Worm (Caenorhabditis elegans) whole organism, L4 larva: ENCODE results near the gene C15B12.8.
A peak's percentile ranks its signal among the peaks of the same experiment; 100 is the strongest.

Experiments used
- D1046.2 ChIP-seq: fragments of 200-800 bp; sonication (Bioruptor generic); IDR thresholded peaks from 2 replicates; pipeline ENCODE4 v1.3.6; 2022; ENCODE audit warnings: missing genetic modification characterization, missing compliant biosample characterization
- F10B5.3 ChIP-seq: sonication (generic microtip); optimal IDR thresholded peaks from 2 replicates; lab custom pipeline; 2016; ENCODE audit warnings: mild to moderate bottlenecking, missing genetic modification characterization, missing compliant biosample characterization
- F26F4.8 ChIP-seq: fragments of 200-800 bp; sonication (Bioruptor generic); conservative IDR thresholded peaks from 2 replicates; pipeline ENCODE4 v1.3.6; 2022; ENCODE audit warnings: missing genetic modification characterization, missing compliant biosample characterization
- F49E8.2 ChIP-seq: sonication (generic microtip); optimal IDR thresholded peaks from 2 replicates; lab custom pipeline; 2016; ENCODE audit warnings: missing compliant biosample characterization, mild to moderate bottlenecking, missing genetic modification characterization, borderline replicate concordance
- R02D3.7 ChIP-seq: fragments of 150-350 bp; sonication (generic microtip); optimal IDR thresholded peaks from 3 replicates; lab custom pipeline; 2014; ENCODE audit warnings: missing biosample characterization, missing genetic modification characterization
- T20F7.1 ChIP-seq: fragments of 200-800 bp; sonication (Bioruptor generic); optimal IDR thresholded peaks from 2 replicates; lab custom pipeline; 2018; ENCODE audit warnings: mild to moderate bottlenecking, missing genetic modification characterization, missing compliant biosample characterization
- Y5F2A.4 ChIP-seq: fragments of 200-800 bp; sonication (Bioruptor generic); optimal IDR thresholded peaks from 2 replicates; lab custom pipeline; 2018; ENCODE audit warnings: mild to moderate bottlenecking, missing genetic modification characterization, missing compliant biosample characterization
- Y75B8A.6 ChIP-seq: fragments of 200-800 bp; sonication (Bioruptor generic); IDR thresholded peaks from 2 replicates; pipeline ENCODE4 v1.3.6; 2022; ENCODE audit warnings: missing genetic modification reagents, missing genetic modification characterization, missing compliant biosample characterization
- ZK546.5 ChIP-seq, 2 experiments: sonication (generic microtip); optimal IDR thresholded peaks; 2 replicates each; lab custom pipeline; 2017; ENCODE audit warnings: missing biosample characterization in 2 of 2, missing genetic modification characterization in 2 of 2
- ama-1 ChIP-seq: fragments of 150-350 bp; optimal IDR thresholded peaks from 2 replicates; lab custom pipeline; 2014; ENCODE audit warnings: inconsistent platforms, mixed read lengths
- arid-1 ChIP-seq: fragments of 200-800 bp; sonication (Bioruptor generic); conservative IDR thresholded peaks from 2 replicates; pipeline ENCODE4 v1.3.6; 2022; ENCODE audit warnings: missing genetic modification reagents, missing genetic modification characterization, missing compliant biosample characterization
- attf-4 ChIP-seq: sonication (generic microtip); optimal IDR thresholded peaks from 3 replicates; lab custom pipeline; 2017; ENCODE audit warnings: missing biosample characterization, missing genetic modification characterization
- ceh-28 ChIP-seq: fragments of 150-350 bp; optimal IDR thresholded peaks from 2 replicates; lab custom pipeline; 2014; ENCODE audit warnings: missing biosample characterization, missing genetic modification reagents, missing genetic modification characterization
- ceh-44 ChIP-seq: fragments of 200-800 bp; sonication (Bioruptor generic); IDR thresholded peaks from 2 replicates; pipeline ENCODE4 v1.3.6; 2022; ENCODE audit warnings: missing genetic modification reagents, missing genetic modification characterization, missing compliant biosample characterization
- ceh-62 ChIP-seq: sonication (generic microtip); optimal IDR thresholded peaks from 2 replicates; lab custom pipeline; 2017; ENCODE audit warnings: missing biosample characterization, missing genetic modification characterization
- cey-2 ChIP-seq: sonication (generic microtip); optimal IDR thresholded peaks from 3 replicates; lab custom pipeline; 2017; ENCODE audit warnings: missing genetic modification characterization, mild to moderate bottlenecking, missing compliant biosample characterization, antibody characterized with exemption, borderline replicate concordance; ENCODE audit not compliant: insufficient read depth
- ctbp-1 ChIP-seq: fragments of 200-800 bp; sonication (Bioruptor generic); IDR thresholded peaks from 2 replicates; pipeline ENCODE4 v1.3.6; 2022; ENCODE audit warnings: missing genetic modification reagents, missing genetic modification characterization, missing compliant biosample characterization
- daf-16 ChIP-seq, 3 experiments: sonication (generic microtip); optimal IDR thresholded peaks; 2 replicates each; lab custom pipeline; 2016 to 2017; ENCODE audit warnings: missing genetic modification characterization in 3 of 3, missing genetic modification reagents in 3 of 3, mild to moderate bottlenecking in 2 of 3, missing compliant biosample characterization in 2 of 3, missing biosample characterization in 1 of 3, moderate library complexity in 1 of 3
- daf-8 ChIP-seq: fragments of 200-800 bp; sonication (Bioruptor generic); IDR thresholded peaks from 2 replicates; pipeline ENCODE4 v1.3.6; 2022; ENCODE audit warnings: missing genetic modification characterization, missing compliant biosample characterization
- dmd-9 ChIP-seq: fragments of 200-800 bp; sonication (Bioruptor generic); IDR thresholded peaks from 2 replicates; pipeline ENCODE4 v1.3.6; 2022; ENCODE audit warnings: missing genetic modification reagents, missing genetic modification characterization, missing compliant biosample characterization
- dpl-1 ChIP-seq: fragments of 150-350 bp; optimal IDR thresholded peaks from 2 replicates; lab custom pipeline; 2014; ENCODE audit warnings: missing biosample characterization, missing genetic modification reagents, missing genetic modification characterization
- duxl-1 ChIP-seq: sonication (generic microtip); optimal IDR thresholded peaks from 2 replicates; lab custom pipeline; 2016; ENCODE audit warnings: mild to moderate bottlenecking, missing genetic modification characterization, moderate library complexity, missing compliant biosample characterization; ENCODE audit not compliant: poor library complexity
- dve-1 ChIP-seq: sonication (generic microtip); optimal IDR thresholded peaks from 2 replicates; lab custom pipeline; 2017; ENCODE audit warnings: antibody characterized with exemption, mild to moderate bottlenecking, missing genetic modification characterization, missing compliant biosample characterization; ENCODE audit not compliant: insufficient read depth
- fos-1 ChIP-seq: fragments of 150-350 bp; optimal IDR thresholded peaks from 2 replicates; lab custom pipeline; 2014; ENCODE audit warnings: missing biosample characterization, missing genetic modification characterization
- hlh-30 ChIP-seq: sonication (generic microtip); optimal IDR thresholded peaks from 2 replicates; lab custom pipeline; 2017; ENCODE audit warnings: antibody characterized with exemption, mild to moderate bottlenecking, missing genetic modification characterization, missing compliant biosample characterization; ENCODE audit not compliant: insufficient read depth
- lin-13 ChIP-seq: fragments of 150-350 bp; optimal IDR thresholded peaks from 2 replicates; lab custom pipeline; 2014; ENCODE audit warnings: missing biosample characterization, missing genetic modification reagents, missing genetic modification characterization
- lin-15B ChIP-seq: fragments of 150-350 bp; sonication (generic microtip); optimal IDR thresholded peaks from 3 replicates; lab custom pipeline; 2014; ENCODE audit warnings: missing biosample characterization, missing genetic modification characterization
- lin-29 ChIP-seq: fragments of 200-800 bp; sonication (Bioruptor generic); IDR thresholded peaks from 2 replicates; pipeline ENCODE4 v1.3.6; 2022; ENCODE audit warnings: missing genetic modification reagents, missing genetic modification characterization, missing compliant biosample characterization
- lin-39 ChIP-seq: fragments of 150-350 bp; optimal IDR thresholded peaks from 2 replicates; lab custom pipeline; 2014; ENCODE audit warnings: missing biosample characterization, missing genetic modification reagents, missing genetic modification characterization
- lir-3 ChIP-seq: sonication (generic microtip); optimal IDR thresholded peaks from 2 replicates; lab custom pipeline; 2016; ENCODE audit warnings: mild to moderate bottlenecking, missing genetic modification characterization, missing compliant biosample characterization
- madf-5 ChIP-seq, 2 experiments: fragments of 200-800 bp; sonication (Bioruptor generic); IDR thresholded peaks; 2 replicates each; pipeline ENCODE4 v1.3.6; 2022; ENCODE audit warnings: missing compliant biosample characterization in 2 of 2, missing genetic modification characterization in 2 of 2
- mdl-1 ChIP-seq, 2 experiments: fragments of 150-350 bp in 1 of 2; sonication (generic microtip) in 1 of 2; optimal IDR thresholded peaks; 2 replicates each; lab custom pipeline; 2014 to 2017; ENCODE audit warnings: missing biosample characterization in 2 of 2, missing genetic modification characterization in 2 of 2
- mxl-3 ChIP-seq: fragments of 200-800 bp; sonication (Bioruptor generic); optimal IDR thresholded peaks from 2 replicates; lab custom pipeline; 2018; ENCODE audit warnings: mild to moderate bottlenecking, missing genetic modification characterization, missing compliant biosample characterization
- nhr-25 ChIP-seq: sonication (generic microtip); optimal IDR thresholded peaks from 2 replicates; lab custom pipeline; 2017; ENCODE audit warnings: missing genetic modification characterization, mild to moderate bottlenecking, missing compliant biosample characterization, antibody characterized with exemption, moderate library complexity, borderline replicate concordance; ENCODE audit not compliant: insufficient read depth
- nhr-28 ChIP-seq: fragments of 150-350 bp; optimal IDR thresholded peaks from 2 replicates; lab custom pipeline; 2014; ENCODE audit warnings: missing biosample characterization, missing genetic modification characterization
- nhr-42 ChIP-seq: fragments of 200-800 bp; sonication (Bioruptor generic); IDR thresholded peaks from 2 replicates; pipeline ENCODE4 v1.3.6; 2022; ENCODE audit warnings: missing genetic modification characterization, missing compliant biosample characterization
- nhr-77 ChIP-seq: fragments of 150-350 bp; optimal IDR thresholded peaks from 2 replicates; lab custom pipeline; 2014; ENCODE audit warnings: missing biosample characterization, missing genetic modification characterization
- pha-4 ChIP-seq, 2 experiments: fragments of 150-350 bp in 1 of 2; fragments of 200-800 bp in 1 of 2; sonication (Bioruptor generic) in 1 of 2; IDR thresholded peaks in 1 of 2; optimal IDR thresholded peaks in 1 of 2; 2 replicates each; pipeline versions ENCODE4 v1.3.6 to Lab custom; 2014 to 2022; ENCODE audit warnings: missing genetic modification characterization in 2 of 2, missing genetic modification reagents in 2 of 2, missing biosample characterization in 1 of 2, missing compliant biosample characterization in 1 of 2
- php-3 ChIP-seq: fragments of 200-800 bp; sonication (Bioruptor generic); IDR thresholded peaks from 2 replicates; pipeline ENCODE4 v1.3.6; 2022; ENCODE audit warnings: missing genetic modification reagents, missing genetic modification characterization, missing compliant biosample characterization
- pqm-1 ChIP-seq: sonication (generic microtip); optimal IDR thresholded peaks from 2 replicates; lab custom pipeline; 2017; ENCODE audit warnings: missing biosample characterization, missing genetic modification characterization
- skn-1 ChIP-seq: fragments of 150-350 bp; optimal IDR thresholded peaks from 2 replicates; lab custom pipeline; 2014; ENCODE audit warnings: missing biosample characterization, missing genetic modification characterization
- snpc-1.2 ChIP-seq: fragments of 200-800 bp; sonication (Bioruptor generic); IDR thresholded peaks from 2 replicates; pipeline ENCODE4 v1.3.6; 2022; ENCODE audit warnings: missing genetic modification reagents, missing genetic modification characterization, missing compliant biosample characterization
- snpc-4 ChIP-seq: fragments of 150-350 bp; optimal IDR thresholded peaks from 2 replicates; lab custom pipeline; 2014; ENCODE audit warnings: missing biosample characterization, missing genetic modification characterization
- unc-130 ChIP-seq: sonication (generic microtip); optimal IDR thresholded peaks from 2 replicates; lab custom pipeline; 2016; ENCODE audit warnings: missing genetic modification reagents, missing genetic modification characterization, missing compliant biosample characterization
- unc-39 ChIP-seq: sonication (generic microtip); optimal IDR thresholded peaks from 2 replicates; lab custom pipeline; 2017; ENCODE audit warnings: missing biosample characterization, missing genetic modification characterization
- vab-7 ChIP-seq: fragments of 200-800 bp; sonication (Bioruptor generic); IDR thresholded peaks from 2 replicates; pipeline ENCODE4 v1.3.6; 2022; ENCODE audit warnings: missing genetic modification reagents, missing genetic modification characterization, missing compliant biosample characterization
- zip-11 ChIP-seq: fragments of 200-800 bp; sonication (Bioruptor generic); IDR thresholded peaks from 2 replicates; pipeline ENCODE4 v1.3.6; 2022; ENCODE audit warnings: missing genetic modification characterization, missing compliant biosample characterization
- ztf-7 ChIP-seq: fragments of 150-350 bp; optimal IDR thresholded peaks from 2 replicates; lab custom pipeline; 2014; ENCODE audit warnings: missing biosample characterization, missing genetic modification characterization

C15B12.8 gene

ce11 chrX:6518537-6518936 lies 44.5 kb downstream of the C15B12.8 start, which contains the start of gene ets-4 (continued):
- TF ChIP-seq ceh-62 (tag; lab: Kevin White, UChicago) (no peak), ZK546.5 (tag; optimal IDR thresholded peaks at IDR 0.05; lab: Kevin White, UChicago) (no peak), unc-39 (tag; lab: Kevin White, UChicago) (no peak), ama-1 (no peak), ceh-28 (tag; lab: Kevin White, UChicago) (no peak), nhr-25 (no peak), lin-39 (no peak), F49E8.2 (tag; lab: Kevin White, UChicago) (no peak), Y75B8A.6 (no peak), zip-11 (GFP tag; lab: Robert Waterston, UW) (no peak), pqm-1 (tag; lab: Kevin White, UChicago) (peak; percentile 90), R02D3.7 (tag; lab: Kevin White, UChicago) (no peak), dve-1 (tag; lab: Kevin White, UChicago) (peak; percentile 86), dpl-1 (no peak), cey-2 (tag; lab: Kevin White, UChicago) (no peak), vab-7 (GFP tag; lab: Robert Waterston, UW) (no peak), unc-130 (GFP tag; lab: Kevin White, UChicago) (no peak), D1046.2 (GFP tag; lab: Robert Waterston, UW) (no peak), skn-1 (tag; lab: Kevin White, UChicago) (no peak), lin-29 (no peak), F26F4.8 (no peak), ztf-7 (tag; lab: Kevin White, UChicago) (no peak), F10B5.3 (tag; lab: Kevin White, UChicago) (no peak), pha-4 (GFP tag; IDR thresholded peaks at IDR 0.05; lab: Robert Waterston, UW) (peak; percentile 11; the same call in 1 of the 2 replicates), pha-4 (tag; optimal IDR thresholded peaks at IDR 0.05; lab: Kevin White, UChicago) (no peak), nhr-28 (tag; lab: Kevin White, UChicago) (peak; percentile 86), Y5F2A.4 (no peak), snpc-4 (tag; lab: Kevin White, UChicago) (no peak), lin-15B (tag; lab: Kevin White, UChicago) (no peak), ctbp-1 (GFP tag; lab: Robert Waterston, UW) (no peak), daf-8 (GFP tag; lab: Robert Waterston, UW) (no peak), mxl-3 (GFP tag; lab: Kevin White, UChicago) (peak; percentile 19), mdl-1 (tag; optimal IDR thresholded peaks at IDR 0.05; lab: Kevin White, UChicago) (peak in 1 of 2 experiments; percentile 33), dmd-9 (GFP tag; lab: Robert Waterston, UW) (no peak), ceh-44 (GFP tag; lab: Robert Waterston, UW) (no peak), duxl-1 (tag; lab: Kevin White, UChicago) (peak; percentile 2)

- TF ChIP-seq fos-1 (tag; lab: Kevin White, UChicago) (no peak), pqm-1 (tag; lab: Kevin White, UChicago) (no peak), T20F7.1 (peak; percentile 49), nhr-77 (tag; lab: Kevin White, UChicago) (peak; percentile 67), nhr-42 (GFP tag; lab: Robert Waterston, UW) (no peak), mdl-1 (tag; optimal IDR thresholded peaks at IDR 0.05; lab: Kevin White, UChicago) (peak in 1 of 2 experiments; percentile 26), lin-29 (no peak), php-3 (0 out of 2 replicates have a peak, but pooled peaks have one; percentile 21), lin-13 (GFP tag; lab: Kevin White, UChicago) (no peak), arid-1 (GFP tag; lab: Robert Waterston, UW) (no peak), hlh-30 (tag; lab: Kevin White, UChicago) (peak; percentile 47), dpl-1 (no peak), ceh-62 (tag; lab: Kevin White, UChicago) (no peak), daf-16 (GFP tag; optimal IDR thresholded peaks at IDR 0.05; lab: Kevin White, UChicago) (no peak), daf-16 (tag; optimal IDR thresholded peaks at IDR 0.05; lab: Kevin White, UChicago) (peak; percentile 81), unc-39 (tag; lab: Kevin White, UChicago) (no peak), madf-5 (GFP tag; IDR thresholded peaks at IDR 0.05; lab: Robert Waterston, UW) (no peak), ceh-44 (GFP tag; lab: Robert Waterston, UW) (no peak), ZK546.5 (tag; optimal IDR thresholded peaks at IDR 0.05; lab: Kevin White, UChicago) (no peak), snpc-1.2 (GFP tag; lab: Robert Waterston, UW) (no peak), nhr-28 (tag; lab: Kevin White, UChicago) (peak; percentile 6), attf-4 (tag; lab: Kevin White, UChicago) (no peak), lin-15B (tag; lab: Kevin White, UChicago) (no peak), dve-1 (tag; lab: Kevin White, UChicago) (peak; percentile 68), lir-3 (tag; lab: Kevin White, UChicago) (no peak), nhr-25 (no peak)
Observed at ce11 chrX:6519473-6519872, 45.4 kb downstream of the C15B12.8 start.
